Fruit fly (Drosophila melanogaster): ENCODE measurements around the gene CG13599.

CG13599 gene

dm6 chr3R:23960865-23961264 is 29.4 kb downstream of the CG13599 start:
- no peak for TF ChIP-seq Abd-B (GFP tag; optimal IDR thresholded peaks at IDR 0.05)
- TF ChIP-seq Vsx2 (GFP tag; optimal IDR thresholded peaks at IDR 0.05; ENCODE audit: partially characterized antibody), result no peak
- TF ChIP-seq psq (GFP tag; optimal IDR thresholded peaks at IDR 0.05), result no peak
- TF ChIP-seq tai (GFP tag; optimal IDR thresholded peaks at IDR 0.05), result no peak
- TF ChIP-seq Hnf4 (GFP tag; optimal IDR thresholded peaks at IDR 0.05), result no peak
- TF ChIP-seq Hr83 (GFP tag; optimal IDR thresholded peaks at IDR 0.05; ENCODE audit: poor library complexity, severe bottlenecking), result no peak
- TF ChIP-seq OdsH (GFP tag; optimal IDR thresholded peaks at IDR 0.05), result no peak
- no peak for TF ChIP-seq Myc (optimal IDR thresholded peaks at IDR 0.05)
- TF ChIP-seq CrebA (GFP tag; optimal IDR thresholded peaks at IDR 0.05; ENCODE audit: borderline replicate concordance), result no peak

DNA sequence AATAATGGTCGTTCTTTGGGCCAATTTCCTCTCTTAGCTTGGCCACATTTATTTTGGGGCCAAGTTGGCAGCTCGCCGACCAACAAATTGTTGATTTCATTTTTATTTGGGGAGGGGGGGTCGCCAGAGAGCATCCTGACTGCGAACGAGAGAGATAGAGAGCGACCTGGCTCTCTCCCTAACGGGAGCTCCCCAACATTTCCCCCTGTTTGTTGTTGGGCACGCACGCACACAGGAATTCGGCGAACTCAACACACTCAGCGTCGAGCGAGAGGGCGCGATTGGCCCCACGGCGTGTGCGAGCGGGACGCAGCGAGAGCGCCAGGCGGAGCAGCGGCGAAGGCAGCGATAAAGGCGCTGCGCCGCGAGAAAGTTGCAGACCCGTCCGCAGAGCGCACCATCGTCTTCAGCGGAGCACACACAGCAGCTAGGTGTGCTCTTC is 31.4 kb downstream of the CG13599 start, which contains the start of gene CG31140:
Gene CG31140, plus strand, starts transcription at position 400 of the 442 bp plus-strand sequence.
- TF ChIP-seq rgr (GFP tag; optimal IDR thresholded peaks at IDR 0.05), result peak; percentile 6
- TF ChIP-seq tai (GFP tag; optimal IDR thresholded peaks at IDR 0.05), result no peak
- TF ChIP-seq Jra (GFP tag; optimal IDR thresholded peaks at IDR 0.05), result no peak
- peak; percentile 10 for TF ChIP-seq Vsx2 (GFP tag; optimal IDR thresholded peaks at IDR 0.05; ENCODE audit: partially characterized antibody)
- TF ChIP-seq CrebA (GFP tag; optimal IDR thresholded peaks at IDR 0.05; ENCODE audit: borderline replicate concordance), result no peak
- no peak for TF ChIP-seq Hr83 (GFP tag; optimal IDR thresholded peaks at IDR 0.05; ENCODE audit: poor library complexity, severe bottlenecking)
- no peak for TF ChIP-seq usp (GFP tag; optimal IDR thresholded peaks at IDR 0.05)
- TF ChIP-seq Hr78 (GFP tag; optimal IDR thresholded peaks at IDR 0.05), result no peak
- TF ChIP-seq dl (GFP tag; optimal IDR thresholded peaks at IDR 0.05; ENCODE audit: insufficient read depth in 1 of 2, partially characterized antibody in 2 of 2), result peak in 1 of 2 experiments; percentile 6
- TF ChIP-seq Hnf4 (GFP tag; optimal IDR thresholded peaks at IDR 0.05), result no peak
- TF ChIP-seq dsf (GFP tag; optimal IDR thresholded peaks at IDR 0.05; ENCODE audit: borderline replicate concordance), result no peak
- no peak for TF ChIP-seq psq (GFP tag; optimal IDR thresholded peaks at IDR 0.05)
- no peak for TF ChIP-seq Abd-B (GFP tag; optimal IDR thresholded peaks at IDR 0.05)
- TF ChIP-seq fru (GFP tag; optimal IDR thresholded peaks at IDR 0.05), result no peak
- TF ChIP-seq Dif (GFP tag; optimal IDR thresholded peaks at IDR 0.05; ENCODE audit: partially characterized antibody), result peak; percentile 43
- no peak for TF ChIP-seq brk (GFP tag; optimal IDR thresholded peaks at IDR 0.05)
- TF ChIP-seq Rel (GFP tag; optimal IDR thresholded peaks at IDR 0.05), result no peak
- TF ChIP-seq Rel (tag; optimal IDR thresholded peaks at IDR 0.05), result peak; percentile 22
- no peak for TF ChIP-seq woc (GFP tag; optimal IDR thresholded peaks at IDR 0.05)
- no peak for TF ChIP-seq foxo (GFP tag; optimal IDR thresholded peaks at IDR 0.05)
- no peak for TF ChIP-seq HLH106 (tag; optimal IDR thresholded peaks at IDR 0.05)
- TF ChIP-seq Sp1 (GFP tag; optimal IDR thresholded peaks at IDR 0.05), result peak; percentile 26
- no peak for TF ChIP-seq CG32264 (GFP tag; optimal IDR thresholded peaks at IDR 0.05)
- TF ChIP-seq OdsH (GFP tag; optimal IDR thresholded peaks at IDR 0.05), result no peak
- no peak for TF ChIP-seq pan (optimal IDR thresholded peaks at IDR 0.05)
- no peak for TF ChIP-seq br (GFP tag; optimal IDR thresholded peaks at IDR 0.05)
- no peak for TF ChIP-seq dmrt93B (GFP tag; optimal IDR thresholded peaks at IDR 0.05)

DNA sequence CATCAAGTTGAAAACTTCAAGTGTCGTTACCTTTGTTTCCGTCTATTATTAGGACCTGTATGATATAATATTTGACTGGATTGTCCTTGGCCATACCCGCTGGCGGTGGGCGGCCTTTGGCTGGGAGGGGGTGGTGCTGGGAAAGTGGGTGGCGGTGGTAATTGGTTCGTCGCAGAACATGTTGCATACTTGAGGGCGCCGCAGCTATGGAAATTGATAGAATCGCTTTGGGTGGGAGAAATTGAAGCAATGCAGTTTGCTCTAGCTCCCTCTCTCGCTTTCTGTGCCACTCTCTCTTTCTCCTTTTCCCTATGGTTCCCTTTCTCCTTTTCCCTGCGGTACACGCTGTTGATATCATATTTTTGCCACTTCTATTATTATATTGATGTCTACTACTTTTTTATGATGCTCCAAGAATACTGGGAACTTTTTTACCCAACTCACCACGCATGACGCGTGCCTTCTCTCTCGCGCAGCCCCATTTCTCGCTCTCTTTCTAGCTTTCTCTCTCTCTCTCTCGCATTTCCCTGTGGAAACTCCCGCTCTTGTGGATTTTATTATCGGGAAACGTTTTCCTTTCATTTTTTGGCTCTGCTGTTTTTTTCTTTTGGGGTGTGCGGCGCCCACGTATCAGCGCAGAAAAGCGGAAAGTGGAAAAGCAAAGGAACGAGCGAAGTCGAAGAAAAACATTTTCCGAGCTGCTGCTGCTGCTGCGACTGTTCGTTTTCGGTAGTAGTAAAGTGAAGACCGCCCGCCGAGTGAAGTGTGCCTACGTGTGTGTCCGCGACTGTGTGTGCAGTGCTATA is 33.7 kb downstream of the CG13599 start:
- TF ChIP-seq rgr (GFP tag; optimal IDR thresholded peaks at IDR 0.05) (no peak), br (GFP tag; optimal IDR thresholded peaks at IDR 0.05) (no peak), Hnf4 (GFP tag; optimal IDR thresholded peaks at IDR 0.05) (no peak), dl (GFP tag; optimal IDR thresholded peaks at IDR 0.05; ENCODE audit: insufficient read depth in 1 of 2, partially characterized antibody in 2 of 2) (no peak), N (GFP tag; optimal IDR thresholded peaks at IDR 0.05) (no peak), usp (GFP tag; optimal IDR thresholded peaks at IDR 0.05) (no peak), fru (GFP tag; optimal IDR thresholded peaks at IDR 0.05) (no peak), Rel (GFP tag; optimal IDR thresholded peaks at IDR 0.05) (no peak), Rel (tag; optimal IDR thresholded peaks at IDR 0.05) (no peak), lola (GFP tag; optimal IDR thresholded peaks at IDR 0.05) (no peak), Hr83 (GFP tag; optimal IDR thresholded peaks at IDR 0.05; ENCODE audit: poor library complexity, severe bottlenecking) (no peak), h (GFP tag; optimal IDR thresholded peaks at IDR 0.05) (no peak), Dfd (GFP tag; optimal IDR thresholded peaks at IDR 0.05) (no peak), CrebA (GFP tag; optimal IDR thresholded peaks at IDR 0.05; ENCODE audit: borderline replicate concordance) (no peak), dsf (GFP tag; optimal IDR thresholded peaks at IDR 0.05; ENCODE audit: borderline replicate concordance) (no peak), jim (GFP tag; optimal IDR thresholded peaks at IDR 0.05) (no peak), Myc (optimal IDR thresholded peaks at IDR 0.05) (no peak)
